Fruit fly (Drosophila melanogaster) whole organism, embryonic: ENCODE results near the gene CG6126.

Experiments used
- ATbp ChIP-seq: fragments of 200-800 bp; sonication (Bioruptor generic); optimal IDR thresholded peaks from 2 replicates; lab custom pipeline; 2017; ENCODE audit warnings: missing biosample characterization, mild to moderate bottlenecking, missing genetic modification characterization, missing genetic modification reagents
- Atf3 ChIP-seq: fragments of 200-800 bp; sonication (Bioruptor generic); optimal IDR thresholded peaks from 3 replicates; lab custom pipeline; 2016; ENCODE audit warnings: missing biosample characterization, missing genetic modification characterization
- Bdp1 ChIP-seq: fragments of 200-800 bp; sonication (Bioruptor generic); optimal IDR thresholded peaks from 3 replicates; lab custom pipeline; 2016; ENCODE audit warnings: missing biosample characterization, missing genetic modification characterization
- CG10462 ChIP-seq: fragments of 200-800 bp; sonication (Bioruptor generic); optimal IDR thresholded peaks from 2 replicates; lab custom pipeline; 2016; ENCODE audit warnings: missing biosample characterization, missing genetic modification characterization
- CG12236 ChIP-seq: fragments of 200-800 bp; sonication (Bioruptor generic); optimal IDR thresholded peaks from 2 replicates; lab custom pipeline; 2016; ENCODE audit warnings: missing biosample characterization, missing genetic modification characterization
- CG12744 ChIP-seq: fragments of 200-800 bp; sonication (Bioruptor generic); optimal IDR thresholded peaks from 2 replicates; lab custom pipeline; 2016; ENCODE audit warnings: missing biosample characterization, missing genetic modification characterization
- CG14441 ChIP-seq: fragments of 200-800 bp; sonication (Bioruptor generic); IDR thresholded peaks from 2 replicates; pipeline ENCODE4 v1.3.6; 2022; ENCODE audit warnings: missing biosample characterization, missing genetic modification characterization
- CG1602 ChIP-seq: fragments of 200-800 bp; sonication (Bioruptor generic); optimal IDR thresholded peaks from 3 replicates; lab custom pipeline; 2016; ENCODE audit warnings: missing biosample characterization, missing genetic modification characterization
- CG17829 ChIP-seq: fragments of 200-800 bp; optimal IDR thresholded peaks from 2 replicates; lab custom pipeline; 2019; ENCODE audit warnings: missing biosample characterization, mild to moderate bottlenecking, missing genetic modification characterization, moderate library complexity
- CG17912 ChIP-seq: fragments of 200-800 bp; sonication (Bioruptor generic); optimal IDR thresholded peaks from 2 replicates; lab custom pipeline; 2018; ENCODE audit warnings: missing biosample characterization, mild to moderate bottlenecking, missing genetic modification characterization
- CG18262 ChIP-seq: fragments of 200-800 bp; optimal IDR thresholded peaks from 3 replicates; lab custom pipeline; 2019; ENCODE audit warnings: missing biosample characterization, mild to moderate bottlenecking, missing genetic modification characterization, moderate library complexity
- CG18599 ChIP-seq: fragments of 200-800 bp; sonication (Bioruptor generic); optimal IDR thresholded peaks from 3 replicates; lab custom pipeline; 2017; ENCODE audit warnings: missing biosample characterization, missing genetic modification characterization, mild to moderate bottlenecking, moderate library complexity, missing genetic modification reagents
- CG33213 ChIP-seq: fragments of 200-800 bp; sonication (Bioruptor generic); optimal IDR thresholded peaks from 3 replicates; lab custom pipeline; 2016; ENCODE audit warnings: missing biosample characterization, missing genetic modification characterization
- CG3726 ChIP-seq: fragments of 200-800 bp; sonication (Bioruptor generic); IDR thresholded peaks from 3 replicates; pipeline ENCODE4, ENCODE4 v1.3.6; 2022; ENCODE audit warnings: missing biosample characterization, missing genetic modification characterization
- CG3995 ChIP-seq: fragments of 200-800 bp; sonication (Bioruptor generic); optimal IDR thresholded peaks from 3 replicates; lab custom pipeline; 2016; ENCODE audit warnings: missing biosample characterization, missing genetic modification characterization
- CG4360 ChIP-seq: fragments of 200-800 bp; sonication (Bioruptor generic); IDR thresholded peaks from 2 replicates; pipeline ENCODE4 v1.3.6; 2022; ENCODE audit warnings: missing biosample characterization, missing genetic modification characterization
- CG4854 ChIP-seq: fragments of 200-800 bp; sonication (Bioruptor generic); optimal IDR thresholded peaks from 2 replicates; lab custom pipeline; 2016; ENCODE audit warnings: missing biosample characterization, missing genetic modification characterization, inconsistent platforms
- CG5245 ChIP-seq: fragments of 200-800 bp; sonication (Bioruptor generic); optimal IDR thresholded peaks from 3 replicates; lab custom pipeline; 2016; ENCODE audit warnings: missing biosample characterization, missing genetic modification characterization
- CG5953 ChIP-seq: fragments of 200-800 bp; sonication (Bioruptor generic); IDR thresholded peaks from 2 replicates; pipeline ENCODE4 v1.3.6; 2022; ENCODE audit warnings: missing biosample characterization, missing genetic modification characterization
- CG6254 ChIP-seq: fragments of 200-800 bp; sonication (Bioruptor generic); optimal IDR thresholded peaks from 3 replicates; lab custom pipeline; 2017; ENCODE audit warnings: mild to moderate bottlenecking, missing biosample characterization, missing genetic modification reagents, missing genetic modification characterization
- CG8765 ChIP-seq: fragments of 200-800 bp; sonication (Bioruptor generic); IDR thresholded peaks from 2 replicates; pipeline ENCODE4 v1.3.6; 2022; ENCODE audit warnings: missing biosample characterization, missing genetic modification characterization
- CG9215 ChIP-seq: fragments of 200-800 bp; sonication (Bioruptor generic); IDR thresholded peaks from 2 replicates; pipeline ENCODE4 v1.3.6; 2022; ENCODE audit warnings: missing biosample characterization, missing genetic modification characterization
- CG9609 ChIP-seq: fragments of 200-800 bp; sonication (Bioruptor generic); optimal IDR thresholded peaks from 3 replicates; lab custom pipeline; 2016; ENCODE audit warnings: missing biosample characterization, missing genetic modification characterization
- CG9797 ChIP-seq: fragments of 200-800 bp; sonication (Bioruptor generic); optimal IDR thresholded peaks from 3 replicates; lab custom pipeline; 2018; ENCODE audit warnings: missing biosample characterization, mild to moderate bottlenecking, missing genetic modification characterization
- D19B ChIP-seq: fragments of 200-800 bp; sonication (Bioruptor generic); optimal IDR thresholded peaks from 2 replicates; lab custom pipeline; 2017; ENCODE audit warnings: missing biosample characterization, mild to moderate bottlenecking, missing genetic modification characterization
- Dip3 ChIP-seq: fragments of 200-800 bp; sonication (Bioruptor generic); optimal IDR thresholded peaks from 3 replicates; lab custom pipeline; 2016; ENCODE audit warnings: missing biosample characterization, missing genetic modification characterization
- Ets97D ChIP-seq: fragments of 200-800 bp; sonication (Bioruptor generic); optimal IDR thresholded peaks from 3 replicates; lab custom pipeline; 2016; ENCODE audit warnings: missing biosample characterization, missing genetic modification characterization
- HLH4C ChIP-seq: fragments of 200-800 bp; sonication (Bioruptor generic); IDR thresholded peaks from 3 replicates; pipeline ENCODE4 v1.3.6; 2022; ENCODE audit warnings: missing biosample characterization, missing genetic modification characterization; ENCODE audit not compliant: partially characterized antibody
- Hmx ChIP-seq: fragments of 200-800 bp; sonication (Bioruptor generic); optimal IDR thresholded peaks from 2 replicates; lab custom pipeline; 2016; ENCODE audit warnings: missing biosample characterization, missing genetic modification characterization
- MBD-R2 ChIP-seq: fragments of 200-800 bp; sonication (Bioruptor generic); IDR thresholded peaks from 2 replicates; pipeline ENCODE4 v1.3.6; 2022; ENCODE audit warnings: missing biosample characterization, missing genetic modification characterization
- Meics ChIP-seq: fragments of 200-800 bp; sonication (Bioruptor generic); optimal IDR thresholded peaks from 2 replicates; lab custom pipeline; 2017; ENCODE audit warnings: missing biosample characterization, mild to moderate bottlenecking, missing genetic modification characterization
- Opbp ChIP-seq: fragments of 200-800 bp; sonication (Bioruptor generic); IDR thresholded peaks from 3 replicates; pipeline ENCODE4 v1.3.6; 2022; ENCODE audit warnings: missing biosample characterization, missing genetic modification characterization; ENCODE audit not compliant: partially characterized antibody
- Pdp1 ChIP-seq, 2 experiments: fragments of 200-800 bp; sonication (Bioruptor generic); optimal IDR thresholded peaks; 3 replicates each; lab custom pipeline; 2016; ENCODE audit warnings: missing biosample characterization in 2 of 2, missing genetic modification characterization in 2 of 2, mild to moderate bottlenecking in 1 of 2, moderate library complexity in 1 of 2
- Sox100B ChIP-seq: fragments of 200-800 bp; sonication (Bioruptor generic); optimal IDR thresholded peaks from 3 replicates; lab custom pipeline; 2018; ENCODE audit warnings: missing biosample characterization, mild to moderate bottlenecking, missing genetic modification characterization
- ara ChIP-seq: fragments of 200-800 bp; sonication (Bioruptor generic); IDR thresholded peaks from 2 replicates; pipeline ENCODE4 v1.3.6; 2022; ENCODE audit warnings: missing biosample characterization, missing genetic modification characterization
- ase ChIP-seq: fragments of 200-800 bp; sonication (Bioruptor generic); IDR thresholded peaks from 3 replicates; pipeline ENCODE4 v1.3.6; 2022; ENCODE audit warnings: missing biosample characterization, missing genetic modification characterization
- ash1 ChIP-seq: fragments of 200-800 bp; sonication (Bioruptor generic); optimal IDR thresholded peaks from 2 replicates; lab custom pipeline; 2018; ENCODE audit warnings: missing biosample characterization, mild to moderate bottlenecking, missing genetic modification characterization
- bbx ChIP-seq: fragments of 200-800 bp; sonication (Bioruptor generic); IDR thresholded peaks from 2 replicates; pipeline ENCODE4 v1.3.6; 2022; ENCODE audit warnings: missing biosample characterization, missing genetic modification characterization; ENCODE audit not compliant: partially characterized antibody
- chn ChIP-seq: fragments of 200-800 bp; sonication (Bioruptor generic); optimal IDR thresholded peaks from 2 replicates; lab custom pipeline; 2016; ENCODE audit warnings: missing biosample characterization, missing genetic modification characterization
- corto ChIP-seq: fragments of 200-800 bp; sonication (Bioruptor generic); optimal IDR thresholded peaks from 2 replicates; lab custom pipeline; 2016; ENCODE audit warnings: missing biosample characterization, mild to moderate bottlenecking, missing genetic modification characterization, moderate library complexity
- cwo ChIP-seq: fragments of 200-800 bp; sonication (Bioruptor generic); optimal IDR thresholded peaks from 3 replicates; lab custom pipeline; 2017; ENCODE audit warnings: missing biosample characterization, missing genetic modification characterization, mild to moderate bottlenecking, moderate library complexity, missing genetic modification reagents
- fru ChIP-seq: fragments of >200 bp; optimal IDR thresholded peaks from 2 replicates; lab custom pipeline; 2017
- hb ChIP-seq: fragments of 200-800 bp; sonication (Bioruptor generic); IDR thresholded peaks from 3 replicates; pipeline ENCODE4 v1.3.6; 2022; ENCODE audit warnings: missing biosample characterization, missing genetic modification characterization; ENCODE audit not compliant: partially characterized antibody
- klu ChIP-seq: fragments of 200-800 bp; sonication (Bioruptor generic); IDR thresholded peaks from 2 replicates; pipeline ENCODE4 v1.3.6; 2022; ENCODE audit warnings: missing biosample characterization, missing genetic modification characterization
- odd ChIP-seq: fragments of 200-800 bp; sonication (Bioruptor generic); optimal IDR thresholded peaks from 2 replicates; lab custom pipeline; 2017; ENCODE audit warnings: missing biosample characterization, mild to moderate bottlenecking, missing genetic modification characterization
- ro ChIP-seq: fragments of 200-800 bp; sonication (Bioruptor generic); IDR thresholded peaks from 2 replicates; pipeline ENCODE4 v1.3.6; 2022; ENCODE audit warnings: missing biosample characterization, missing genetic modification characterization
- sim ChIP-seq: fragments of 200-800 bp; sonication (Bioruptor generic); IDR thresholded peaks from 2 replicates; pipeline ENCODE4 v1.3.6; 2022; ENCODE audit warnings: missing biosample characterization, missing genetic modification characterization
- sna ChIP-seq: fragments of 200-800 bp; sonication (Bioruptor generic); IDR thresholded peaks from 2 replicates; pipeline ENCODE4 v1.3.6; 2022; ENCODE audit warnings: missing biosample characterization, missing genetic modification characterization; ENCODE audit not compliant: partially characterized antibody
- tll ChIP-seq, 2 experiments: fragments of 200-800 bp in 1 of 2; fragments of >200 bp in 1 of 2; sonication (Bioruptor generic) in 1 of 2; optimal IDR thresholded peaks; 2 replicates each; lab custom pipeline; 2017 to 2019; ENCODE audit warnings: missing biosample characterization in 2 of 2, missing genetic modification characterization in 2 of 2, mild to moderate bottlenecking in 1 of 2, moderate library complexity in 1 of 2
- zf30C ChIP-seq: fragments of 200-800 bp; sonication (Bioruptor generic); optimal IDR thresholded peaks from 3 replicates; lab custom pipeline; 2018; ENCODE audit warnings: missing biosample characterization, mild to moderate bottlenecking, missing genetic modification characterization

CG6126 gene

DNA sequence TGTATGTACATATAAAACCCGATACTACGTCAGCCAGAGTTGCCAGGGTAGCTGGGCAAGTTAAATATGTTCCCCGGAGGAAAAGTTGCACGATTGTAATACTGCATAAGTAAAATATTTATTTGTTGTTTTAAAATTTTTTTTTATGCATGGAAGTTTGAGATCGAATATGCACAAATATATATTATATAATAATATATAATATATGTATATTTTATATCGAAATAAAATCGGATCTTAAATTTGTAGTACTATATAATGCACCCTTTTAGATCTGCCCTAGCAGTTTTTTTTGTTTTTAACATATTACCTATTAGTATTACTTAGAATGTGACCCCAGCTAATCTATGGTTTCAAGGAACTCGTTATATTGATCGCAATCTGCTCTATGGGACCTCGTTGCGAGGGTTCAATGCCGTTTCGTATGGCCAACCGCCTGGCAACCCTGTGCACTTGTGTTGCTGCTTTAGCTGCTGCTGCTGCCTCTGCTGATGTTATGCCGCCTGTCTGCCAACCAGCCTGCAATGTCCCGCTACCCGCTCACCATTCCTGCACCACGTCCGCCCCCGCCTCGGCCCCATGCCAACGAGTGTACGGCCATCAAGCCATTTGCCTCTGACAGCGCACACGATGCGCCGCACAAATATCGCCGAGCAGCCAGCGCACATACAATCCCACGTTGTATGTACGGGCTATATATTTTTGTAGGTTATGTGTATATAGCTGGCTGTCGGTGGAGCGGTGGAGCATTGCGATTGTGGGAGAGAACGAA lies 33.2 kb upstream of the CG6126 start (continued):
- peak; percentile 93 for TF ChIP-seq CG18599 (GFP tag; lab: Kevin White, UChicago)
- no peak for TF ChIP-seq Ets97D (GFP tag; lab: Kevin White, UChicago)
- no peak for TF ChIP-seq Hmx (GFP tag; lab: Kevin White, UChicago)
- peak; percentile 88 for TF ChIP-seq CG17829
- TF ChIP-seq D19B (GFP tag; lab: Kevin White, UChicago) = peak; percentile 87
- TF ChIP-seq ash1 (GFP tag; lab: Kevin White, UChicago) = no peak
- peak; percentile 88 for TF ChIP-seq ATbp
- TF ChIP-seq CG5245 (GFP tag; lab: Kevin White, UChicago) = peak; percentile 27
- no peak for TF ChIP-seq CG33213 (GFP tag; lab: Kevin White, UChicago)
- TF ChIP-seq fru = no peak
- TF ChIP-seq CG18262 (tag; lab: Kevin White, UChicago) = peak; percentile 97
- TF ChIP-seq tll (GFP tag; optimal IDR thresholded peaks at IDR 0.05; lab: Kevin White, UChicago) = peak in 1 of 2 experiments; percentile 26
- TF ChIP-seq CG3726 (GFP tag; lab: Robert Waterston, UW) = no peak
- TF ChIP-seq MBD-R2 = no peak
- no peak for TF ChIP-seq ro (GFP tag; lab: Robert Waterston, UW)
- peak; percentile 86 for TF ChIP-seq CG6254 (GFP tag; lab: Kevin White, UChicago)
- no peak for TF ChIP-seq sim (GFP tag; lab: Robert Waterston, UW)
- peak; percentile 50 for TF ChIP-seq cwo
- no peak for TF ChIP-seq klu
- peak; percentile 96 for TF ChIP-seq odd (GFP tag; lab: Kevin White, UChicago)
- TF ChIP-seq bbx (GFP tag; lab: Robert Waterston, UW) = no peak
- no peak for TF ChIP-seq ara (GFP tag; lab: Robert Waterston, UW)
- no peak for TF ChIP-seq CG4854 (GFP tag; lab: Kevin White, UChicago)
- peak; percentile 39 for TF ChIP-seq CG3995 (GFP tag; lab: Kevin White, UChicago)
- no peak for TF ChIP-seq HLH4C (GFP tag; lab: Robert Waterston, UW)
- no peak for TF ChIP-seq ase (GFP tag; lab: Robert Waterston, UW)
- no peak for TF ChIP-seq sna (GFP tag; lab: Robert Waterston, UW)
- peak; percentile 98 for TF ChIP-seq Sox100B (GFP tag; lab: Kevin White, UChicago)
- no peak for TF ChIP-seq CG14441 (GFP tag; lab: Robert Waterston, UW)
- peak; percentile 6 for TF ChIP-seq CG9797 (GFP tag; lab: Kevin White, UChicago)
- no peak for TF ChIP-seq chn (GFP tag; lab: Kevin White, UChicago)
- no peak for TF ChIP-seq CG4360 (GFP tag; lab: Robert Waterston, UW)
- peak; percentile 61 for TF ChIP-seq CG9609 (GFP tag; lab: Kevin White, UChicago)
- TF ChIP-seq zf30C = no peak
- peak; percentile 54 for TF ChIP-seq Dip3 (GFP tag; lab: Kevin White, UChicago)
- TF ChIP-seq Opbp (GFP tag; lab: Robert Waterston, UW) = no peak
- peak; percentile 85 for TF ChIP-seq CG1602 (GFP tag; lab: Kevin White, UChicago)
- TF ChIP-seq Pdp1 (GFP tag; optimal IDR thresholded peaks at IDR 0.05; lab: Kevin White, UChicago) = peak; percentile 48 to 98
- no peak for TF ChIP-seq CG17912 (GFP tag; lab: Kevin White, UChicago)
- TF ChIP-seq Bdp1 (GFP tag; lab: Kevin White, UChicago) = peak; percentile 69
- peak; percentile 61 for TF ChIP-seq Atf3 (GFP tag; lab: Kevin White, UChicago)
- peak; percentile 97 for TF ChIP-seq Meics (GFP tag; lab: Kevin White, UChicago)
- no peak for TF ChIP-seq corto (GFP tag; lab: Kevin White, UChicago)
- TF ChIP-seq CG9215 (GFP tag; lab: Robert Waterston, UW) = no peak
- TF ChIP-seq hb (GFP tag; lab: Robert Waterston, UW) = no peak
- TF ChIP-seq CG8765 = no peak
- TF ChIP-seq CG12744 = no peak
- TF ChIP-seq CG10462 = peak; percentile 77
- TF ChIP-seq CG5953 = no peak
- TF ChIP-seq CG12236 (GFP tag; lab: Kevin White, UChicago) = peak; percentile 15
